Fruit fly (Drosophila melanogaster) whole organism, embryonic: Measurements from ENCODE around the gene Ir87a.
A peak's percentile ranks its signal among the peaks of the same experiment; 100 is the strongest.

Experiments
- Bdp1 ChIP-seq: fragments of 200-800 bp; sonication (Bioruptor generic); optimal IDR thresholded peaks from 3 replicates; lab custom pipeline; 2016; ENCODE audit warnings: missing biosample characterization, missing genetic modification characterization
- CG10209 ChIP-seq: fragments of 200-800 bp; sonication (Bioruptor generic); optimal IDR thresholded peaks from 3 replicates; lab custom pipeline; 2017; ENCODE audit warnings: missing biosample characterization, mild to moderate bottlenecking, missing genetic modification characterization, missing genetic modification reagents
- CG11093 ChIP-seq: fragments of 200-800 bp; sonication (Bioruptor generic); IDR thresholded peaks from 3 replicates; pipeline ENCODE4 v1.3.6; 2022; ENCODE audit warnings: missing biosample characterization, missing genetic modification characterization
- CG12744 ChIP-seq: fragments of 200-800 bp; sonication (Bioruptor generic); optimal IDR thresholded peaks from 2 replicates; lab custom pipeline; 2016; ENCODE audit warnings: missing biosample characterization, missing genetic modification characterization
- CG12942 ChIP-seq: fragments of 200-800 bp; sonication (Bioruptor generic); optimal IDR thresholded peaks from 3 replicates; lab custom pipeline; 2016; ENCODE audit warnings: missing biosample characterization, missing genetic modification characterization
- CG14441 ChIP-seq: fragments of 200-800 bp; sonication (Bioruptor generic); IDR thresholded peaks from 2 replicates; pipeline ENCODE4 v1.3.6; 2022; ENCODE audit warnings: missing biosample characterization, missing genetic modification characterization
- CG15696 ChIP-seq: fragments of 200-800 bp; sonication (Bioruptor generic); optimal IDR thresholded peaks from 2 replicates; lab custom pipeline; 2019; ENCODE audit warnings: missing biosample characterization, mild to moderate bottlenecking, missing genetic modification characterization, moderate library complexity
- CG1792 ChIP-seq: fragments of 200-800 bp; sonication (Bioruptor generic); optimal IDR thresholded peaks from 2 replicates; lab custom pipeline; 2016; ENCODE audit warnings: missing biosample characterization, missing genetic modification characterization
- CG18599 ChIP-seq: fragments of 200-800 bp; sonication (Bioruptor generic); optimal IDR thresholded peaks from 3 replicates; lab custom pipeline; 2017; ENCODE audit warnings: missing biosample characterization, missing genetic modification characterization, mild to moderate bottlenecking, moderate library complexity, missing genetic modification reagents
- CG30403 ChIP-seq: fragments of 200-800 bp; sonication (Bioruptor generic); optimal IDR thresholded peaks from 3 replicates; lab custom pipeline; 2016; ENCODE audit warnings: missing biosample characterization, missing genetic modification characterization
- CG31365 ChIP-seq: fragments of 200-800 bp; sonication (Bioruptor generic); optimal IDR thresholded peaks from 2 replicates; lab custom pipeline; 2018; ENCODE audit warnings: missing biosample characterization, mild to moderate bottlenecking, missing genetic modification characterization
- CG3163 ChIP-seq: fragments of 200-800 bp; sonication (Bioruptor generic); optimal IDR thresholded peaks from 3 replicates; lab custom pipeline; 2016; ENCODE audit warnings: missing biosample characterization, missing genetic modification characterization
- CG3407 ChIP-seq: fragments of 200-800 bp; sonication (Bioruptor generic); optimal IDR thresholded peaks from 2 replicates; lab custom pipeline; 2018; ENCODE audit warnings: missing biosample characterization, mild to moderate bottlenecking, missing genetic modification characterization
- CG6175 ChIP-seq: fragments of 200-800 bp; sonication (Bioruptor generic); IDR thresholded peaks from 3 replicates; pipeline ENCODE4 v1.3.6; 2022; ENCODE audit warnings: missing biosample characterization, missing genetic modification characterization
- CG6813 ChIP-seq: fragments of 200-800 bp; sonication (Bioruptor generic); optimal IDR thresholded peaks from 2 replicates; lab custom pipeline; 2017; ENCODE audit warnings: missing biosample characterization, missing genetic modification characterization, mild to moderate bottlenecking, moderate library complexity, missing genetic modification reagents
- CG7357 ChIP-seq: fragments of 200-800 bp; sonication (Bioruptor generic); IDR thresholded peaks from 3 replicates; pipeline ENCODE4 v1.3.6; 2022; ENCODE audit warnings: missing biosample characterization, missing genetic modification characterization
- CG8089 ChIP-seq: fragments of 200-800 bp; sonication (Bioruptor generic); optimal IDR thresholded peaks from 3 replicates; lab custom pipeline; 2016; ENCODE audit warnings: missing biosample characterization, missing genetic modification characterization
- CG8924 ChIP-seq: fragments of 200-800 bp; optimal IDR thresholded peaks from 3 replicates; lab custom pipeline; 2019; ENCODE audit warnings: missing biosample characterization, mild to moderate bottlenecking, missing genetic modification characterization, moderate library complexity
- CkIIα-i1 ChIP-seq: fragments of 200-800 bp; sonication (Bioruptor generic); IDR thresholded peaks from 2 replicates; pipeline ENCODE4 v1.3.6; 2022; ENCODE audit warnings: missing biosample characterization, missing genetic modification characterization
- Doc3 ChIP-seq: fragments of 200-800 bp; sonication (Bioruptor generic); IDR thresholded peaks from 3 replicates; pipeline ENCODE4 v1.3.6; 2022; ENCODE audit warnings: missing biosample characterization, missing genetic modification characterization; ENCODE audit not compliant: partially characterized antibody
- Kr ChIP-seq: fragments of 200-800 bp; sonication (Bioruptor generic); optimal IDR thresholded peaks from 2 replicates; lab custom pipeline; 2017; ENCODE audit warnings: missing biosample characterization, mild to moderate bottlenecking, missing genetic modification characterization
- Mrtf ChIP-seq: fragments of 200-800 bp; sonication (Bioruptor generic); IDR thresholded peaks from 3 replicates; pipeline ENCODE4 v1.3.6; 2022; ENCODE audit warnings: missing biosample characterization, missing genetic modification characterization
- Nf-YB ChIP-seq: fragments of 200-800 bp; sonication (Bioruptor generic); optimal IDR thresholded peaks from 3 replicates; lab custom pipeline; 2019; ENCODE audit warnings: missing biosample characterization, mild to moderate bottlenecking, missing genetic modification characterization, moderate library complexity
- PHDP ChIP-seq: fragments of 200-800 bp; sonication (Bioruptor generic); optimal IDR thresholded peaks from 3 replicates; lab custom pipeline; 2018; ENCODE audit warnings: missing biosample characterization, mild to moderate bottlenecking, missing genetic modification characterization, moderate library complexity
- Ptx1 ChIP-seq: fragments of 200-800 bp; sonication (Bioruptor generic); IDR thresholded peaks from 2 replicates; pipeline ENCODE4 v1.3.6; 2022; ENCODE audit warnings: missing biosample characterization, missing genetic modification characterization
- Ravus ChIP-seq: fragments of 200-800 bp; sonication (Bioruptor generic); IDR thresholded peaks from 2 replicates; pipeline ENCODE4 v1.3.6; 2022; ENCODE audit warnings: missing biosample characterization, missing genetic modification characterization
- Usf ChIP-seq: fragments of 200-800 bp; sonication (Bioruptor generic); optimal IDR thresholded peaks from 2 replicates; lab custom pipeline; 2017; ENCODE audit warnings: missing genotype, missing biosample characterization, missing genetic modification characterization
- cg ChIP-seq: fragments of 200-800 bp; sonication (Bioruptor generic); optimal IDR thresholded peaks from 3 replicates; lab custom pipeline; 2019; ENCODE audit warnings: missing biosample characterization, mild to moderate bottlenecking, missing genetic modification characterization, moderate library complexity
- chif ChIP-seq, 2 experiments: fragments of 200-800 bp; sonication (Bioruptor generic); optimal IDR thresholded peaks; 3 replicates each; lab custom pipeline; 2016; ENCODE audit warnings: missing biosample characterization in 2 of 2, missing genetic modification characterization in 2 of 2
- cwo ChIP-seq: fragments of 200-800 bp; sonication (Bioruptor generic); optimal IDR thresholded peaks from 3 replicates; lab custom pipeline; 2017; ENCODE audit warnings: missing biosample characterization, missing genetic modification characterization, mild to moderate bottlenecking, moderate library complexity, missing genetic modification reagents
- dmrt99B ChIP-seq: fragments of 200-800 bp; sonication (Bioruptor generic); optimal IDR thresholded peaks from 2 replicates; lab custom pipeline; 2018; ENCODE audit warnings: missing biosample characterization, mild to moderate bottlenecking, missing genetic modification characterization, moderate library complexity
- fru ChIP-seq: fragments of >200 bp; optimal IDR thresholded peaks from 2 replicates; lab custom pipeline; 2017
- ftz-f1 ChIP-seq: fragments of 200-800 bp; sonication (Bioruptor generic); optimal IDR thresholded peaks from 2 replicates; lab custom pipeline; 2016; ENCODE audit warnings: missing biosample characterization, missing genetic modification characterization
- gcm2 ChIP-seq: fragments of 200-800 bp; sonication (Bioruptor generic); optimal IDR thresholded peaks from 2 replicates; lab custom pipeline; 2016; ENCODE audit warnings: missing biosample characterization, missing genetic modification characterization
- gem ChIP-seq: fragments of 200-800 bp; sonication (Bioruptor generic); optimal IDR thresholded peaks from 2 replicates; lab custom pipeline; 2019; ENCODE audit warnings: missing biosample characterization, mild to moderate bottlenecking, missing genetic modification characterization, moderate library complexity
- gsb ChIP-seq: fragments of 200-800 bp; sonication (Bioruptor generic); IDR thresholded peaks from 2 replicates; pipeline ENCODE4 v1.3.6; 2022; ENCODE audit warnings: missing biosample characterization, missing genetic modification characterization
- gt ChIP-seq: fragments of 200-800 bp; sonication (Bioruptor generic); IDR thresholded peaks from 2 replicates; pipeline ENCODE4 v1.3.6; 2022; ENCODE audit warnings: missing biosample characterization, missing genetic modification characterization
- h ChIP-seq: fragments of >200 bp; optimal IDR thresholded peaks from 2 replicates; lab custom pipeline; 2017
- her ChIP-seq: fragments of 200-800 bp; sonication (Bioruptor generic); optimal IDR thresholded peaks from 2 replicates; lab custom pipeline; 2016; ENCODE audit warnings: missing biosample characterization, missing genetic modification characterization
- lab ChIP-seq: fragments of 200-800 bp; sonication (Bioruptor generic); optimal IDR thresholded peaks from 3 replicates; lab custom pipeline; 2017; ENCODE audit warnings: missing biosample characterization, missing genetic modification characterization, mild to moderate bottlenecking, moderate library complexity, missing genetic modification reagents
- luna ChIP-seq: fragments of 200-800 bp; sonication (Bioruptor generic); optimal IDR thresholded peaks from 2 replicates; lab custom pipeline; 2016; ENCODE audit warnings: missing biosample characterization, missing genetic modification characterization
- maf-S ChIP-seq: fragments of 200-800 bp; sonication (Bioruptor generic); optimal IDR thresholded peaks from 2 replicates; lab custom pipeline; 2016; ENCODE audit warnings: missing biosample characterization, missing genetic modification characterization
- pfk ChIP-seq: fragments of 200-800 bp; sonication (Bioruptor generic); optimal IDR thresholded peaks from 2 replicates; lab custom pipeline; 2018; ENCODE audit warnings: missing biosample characterization, mild to moderate bottlenecking, missing genetic modification characterization, moderate library complexity
- psq ChIP-seq: fragments of 200-800 bp; sonication (Bioruptor generic); optimal IDR thresholded peaks from 2 replicates; lab custom pipeline; 2017; ENCODE audit warnings: missing biosample characterization, missing genetic modification characterization
- slbo ChIP-seq: fragments of 200-800 bp; sonication (Bioruptor generic); IDR thresholded peaks from 2 replicates; pipeline ENCODE4 v1.3.6; 2022; ENCODE audit warnings: missing biosample characterization, missing genetic modification characterization
- slou ChIP-seq: fragments of 200-800 bp; sonication (Bioruptor generic); optimal IDR thresholded peaks from 3 replicates; lab custom pipeline; 2016; ENCODE audit warnings: missing biosample characterization, missing genetic modification characterization
- sna ChIP-seq: fragments of 200-800 bp; sonication (Bioruptor generic); IDR thresholded peaks from 2 replicates; pipeline ENCODE4 v1.3.6; 2022; ENCODE audit warnings: missing biosample characterization, missing genetic modification characterization; ENCODE audit not compliant: partially characterized antibody
- stwl ChIP-seq: fragments of 200-800 bp; sonication (Bioruptor generic); optimal IDR thresholded peaks from 3 replicates; lab custom pipeline; 2018; ENCODE audit warnings: missing biosample characterization, mild to moderate bottlenecking, missing genetic modification characterization, moderate library complexity
- toy ChIP-seq: fragments of 200-800 bp; sonication (Bioruptor generic); IDR thresholded peaks from 2 replicates; pipeline ENCODE4 v1.3.6; 2022; ENCODE audit warnings: missing biosample characterization, missing genetic modification characterization
- ttk ChIP-seq: fragments of 200-800 bp; sonication (Bioruptor generic); IDR thresholded peaks from 2 replicates; pipeline ENCODE4 v2.1.2; 2022; ENCODE audit warnings: missing biosample characterization, missing genetic modification characterization
- zf30C ChIP-seq: fragments of 200-800 bp; sonication (Bioruptor generic); optimal IDR thresholded peaks from 3 replicates; lab custom pipeline; 2018; ENCODE audit warnings: missing biosample characterization, mild to moderate bottlenecking, missing genetic modification characterization

Ir87a gene

DNA sequence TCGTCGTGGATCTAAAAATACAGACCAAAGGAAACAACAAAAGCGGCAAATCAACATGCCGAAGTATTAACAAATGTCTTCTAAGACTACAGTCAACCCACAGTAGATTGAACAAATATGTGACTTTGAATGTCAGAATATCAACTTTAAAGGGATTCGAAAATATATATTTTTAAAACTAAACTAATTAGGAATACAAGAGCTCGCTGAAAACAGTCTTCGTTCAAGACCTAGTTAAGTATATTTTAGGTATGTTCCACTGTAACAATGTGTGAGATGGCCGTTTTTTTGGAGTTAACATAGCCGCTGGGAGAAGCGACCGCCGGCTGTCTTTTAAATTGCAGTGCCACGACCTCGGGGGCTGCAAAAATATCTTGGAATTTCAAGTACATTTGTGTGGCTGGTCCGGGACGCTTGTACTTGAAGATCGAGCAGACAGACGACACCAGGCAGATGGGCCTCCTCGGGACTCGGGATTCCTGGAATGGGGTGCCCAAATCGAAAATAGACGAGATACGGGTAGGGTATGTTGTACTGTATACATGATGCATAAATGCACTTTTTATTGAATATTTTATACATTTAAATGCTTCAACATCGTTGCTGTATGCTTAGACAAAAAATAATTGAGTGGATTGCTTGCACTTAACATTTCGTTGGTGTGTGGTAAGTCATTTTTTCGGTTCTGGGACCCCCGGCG lies 8.4 kb downstream of the Ir87a start (continued):
- TF ChIP-seq stwl (tag; lab: Kevin White, UChicago): no peak
- peak; percentile 26 for TF ChIP-seq Bdp1 (GFP tag; lab: Kevin White, UChicago)
- TF ChIP-seq Doc3 (GFP tag; lab: Robert Waterston, UW): no peak
- TF ChIP-seq slou (GFP tag; lab: Kevin White, UChicago): no peak
- TF ChIP-seq Kr (GFP tag; lab: Kevin White, UChicago): no peak
- no peak for TF ChIP-seq pfk (GFP tag; lab: Kevin White, UChicago)
- no peak for TF ChIP-seq CkIIα-i1 (GFP tag; lab: Robert Waterston, UW)
- TF ChIP-seq cwo (GFP tag; lab: Kevin White, UChicago): peak; percentile 42
- peak; percentile 80 for TF ChIP-seq dmrt99B
- TF ChIP-seq CG18599: peak; percentile 62
- TF ChIP-seq CG6813 (GFP tag; lab: Kevin White, UChicago): peak; percentile 66
- TF ChIP-seq CG15696 (tag; lab: Kevin White, UChicago): peak; percentile 78
- TF ChIP-seq CG30403: peak; percentile 82
- peak; percentile 59; the same call in 1 of the 3 replicates for TF ChIP-seq Mrtf
- TF ChIP-seq CG14441: peak; percentile 74
- TF ChIP-seq Nf-YB (GFP tag; lab: Kevin White, UChicago): peak; percentile 29
- peak; percentile 69 for TF ChIP-seq PHDP (tag; lab: Kevin White, UChicago)
- TF ChIP-seq Usf (GFP tag; lab: Kevin White, UChicago): no peak
- peak; percentile 71 for TF ChIP-seq slbo (GFP tag; lab: Robert Waterston, UW)
- TF ChIP-seq lab (GFP tag; lab: Kevin White, UChicago): peak; percentile 73
- TF ChIP-seq psq (GFP tag; lab: Kevin White, UChicago): no peak
- TF ChIP-seq ftz-f1 (GFP tag; lab: Kevin White, UChicago): no peak
- no peak for TF ChIP-seq Ravus
- no peak for TF ChIP-seq gt
- peak; percentile 6 for TF ChIP-seq CG31365
- TF ChIP-seq CG10209: peak; percentile 51
- peak; percentile 29 for TF ChIP-seq CG3407 (GFP tag; lab: Kevin White, UChicago)
- peak; percentile 48; the same call in 1 of the 3 replicates for TF ChIP-seq CG7357 (GFP tag; lab: Robert Waterston, UW)
- TF ChIP-seq CG6175: no peak
- TF ChIP-seq CG8089 (GFP tag; lab: Kevin White, UChicago): peak; percentile 25
- no peak for TF ChIP-seq zf30C (GFP tag; lab: Kevin White, UChicago)
- no peak for TF ChIP-seq her
- no peak for TF ChIP-seq cg
- peak; percentile 74 for TF ChIP-seq Ptx1 (GFP tag; lab: Robert Waterston, UW)
- TF ChIP-seq CG8924 (tag; lab: Kevin White, UChicago): peak; percentile 76
- peak; percentile 44 to 71 for TF ChIP-seq chif (GFP tag; optimal IDR thresholded peaks at IDR 0.05; lab: Kevin White, UChicago)
- peak; percentile 28 for TF ChIP-seq gcm2
- TF ChIP-seq ttk (GFP tag; lab: Robert Waterston, UW): peak; percentile 69
- TF ChIP-seq gsb (GFP tag; lab: Robert Waterston, UW): peak; percentile 44; the same call in 1 of the 2 replicates
- TF ChIP-seq toy (GFP tag; lab: Robert Waterston, UW): no peak
- peak; percentile 26 for TF ChIP-seq CG12744
- no peak for TF ChIP-seq CG1792 (GFP tag; lab: Kevin White, UChicago)
- no peak for TF ChIP-seq h (lab: Kevin White, UChicago)
- no peak for TF ChIP-seq luna (GFP tag; lab: Kevin White, UChicago)
- no peak for TF ChIP-seq sna (GFP tag; lab: Robert Waterston, UW)
- TF ChIP-seq CG11093: 0 out of 3 replicates have a peak, but pooled peaks have one; percentile 21
- TF ChIP-seq gem (tag; lab: Kevin White, UChicago): peak; percentile 83
- no peak for TF ChIP-seq CG3163 (GFP tag; lab: Kevin White, UChicago)
- no peak for TF ChIP-seq fru (lab: Kevin White, UChicago)
- peak; percentile 26 for TF ChIP-seq maf-S (GFP tag; lab: Kevin White, UChicago)
- peak; percentile 12 for TF ChIP-seq CG12942 (GFP tag; lab: Kevin White, UChicago)
